Fruit fly (Drosophila melanogaster): ENCODE measurements around the gene Nup133.

DNA sequence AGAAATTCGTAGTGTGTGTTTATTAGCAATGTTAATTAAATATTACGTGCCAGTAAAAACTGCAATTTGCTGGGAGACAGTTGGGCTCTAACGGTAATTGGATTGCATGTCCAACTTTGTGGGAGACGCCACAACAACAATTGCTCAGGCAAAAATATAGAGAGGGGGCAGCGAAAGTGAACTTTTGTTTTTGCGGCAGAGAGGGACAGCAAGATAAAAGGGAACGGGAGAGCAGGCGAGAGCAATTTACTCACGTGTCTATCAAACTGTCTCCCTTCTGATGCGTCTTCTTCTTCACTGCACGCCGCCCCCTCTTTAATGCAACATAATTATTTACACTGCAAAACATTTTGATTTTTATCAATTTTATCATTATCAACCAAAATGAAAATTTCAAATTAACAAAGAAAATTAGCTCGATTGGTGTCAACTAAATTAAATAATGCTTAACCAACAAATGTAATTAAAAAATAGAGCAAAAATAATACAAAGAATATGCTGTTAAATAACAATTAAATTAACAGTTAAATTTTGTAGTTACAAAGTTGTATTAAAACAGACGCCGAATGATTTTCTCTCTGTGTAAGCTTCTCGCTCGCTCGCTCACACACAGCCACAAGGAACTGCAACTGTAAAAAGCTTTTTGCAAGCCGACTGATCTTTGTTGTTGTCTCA is 23.0 kb upstream of the Nup133 start:
- TF ChIP-seq CG15710 (tag; optimal IDR thresholded peaks at IDR 0.05) (peak; percentile 95), fd96Ca (GFP tag; IDR thresholded peaks at IDR 0.05) (peak; percentile 50), gl (tag; optimal IDR thresholded peaks at IDR 0.05) (peak; percentile 78), CG9948 (tag; optimal IDR thresholded peaks at IDR 0.05) (peak; percentile 99)
